Fruit fly (Drosophila melanogaster): ENCODE data around the gene eag.

DNA sequence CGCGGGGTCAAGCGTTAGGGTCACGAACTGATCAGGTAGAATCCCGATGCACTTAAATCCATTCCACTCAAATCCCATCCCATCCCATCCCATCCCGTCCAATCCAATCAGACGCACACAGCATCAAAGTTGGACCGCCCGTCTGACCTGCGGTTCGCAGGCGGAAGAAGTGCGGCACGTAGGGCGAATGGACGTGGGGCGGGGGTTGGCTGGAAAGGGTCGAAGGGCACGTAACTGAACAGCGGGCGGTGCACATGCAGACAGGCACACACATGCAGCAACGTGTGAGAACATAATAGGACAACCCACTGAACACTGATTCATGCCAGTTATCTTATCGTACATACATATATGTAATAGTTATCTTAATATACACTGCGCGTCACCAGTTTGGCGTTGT lies 64.1 kb downstream of the eag start:
- TF ChIP-seq dl (GFP tag; optimal IDR thresholded peaks at IDR 0.05; ENCODE audit: insufficient read depth in 1 of 2, partially characterized antibody in 2 of 2) (no peak), Abd-B (GFP tag; optimal IDR thresholded peaks at IDR 0.05) (no peak), Myc (optimal IDR thresholded peaks at IDR 0.05) (no peak), h (GFP tag; optimal IDR thresholded peaks at IDR 0.05) (no peak), psq (GFP tag; optimal IDR thresholded peaks at IDR 0.05) (no peak), CrebA (GFP tag; optimal IDR thresholded peaks at IDR 0.05; ENCODE audit: borderline replicate concordance) (no peak), tai (GFP tag; optimal IDR thresholded peaks at IDR 0.05) (no peak), Hr78 (GFP tag; optimal IDR thresholded peaks at IDR 0.05) (no peak)
